Worm (Caenorhabditis elegans) whole organism, L3 larva: ENCODE data around the gene R10F2.5.

Experiments
- ama-1 ChIP-seq: fragments of 150-350 bp; optimal IDR thresholded peaks from 2 replicates; lab custom pipeline; 2018
- ceh-82 ChIP-seq: fragments of 150-350 bp; optimal IDR thresholded peaks from 2 replicates; lab custom pipeline; 2014; ENCODE audit warnings: missing biosample characterization, missing genetic modification characterization
- ceh-9 ChIP-seq: sonication (generic microtip); optimal IDR thresholded peaks from 2 replicates; lab custom pipeline; 2018; ENCODE audit warnings: missing biosample characterization, missing genetic modification characterization
- fkh-10 ChIP-seq: sonication (generic microtip); optimal IDR thresholded peaks from 2 replicates; lab custom pipeline; 2017; ENCODE audit warnings: missing biosample characterization, missing genetic modification reagents, missing genetic modification characterization
- hmg-11 ChIP-seq: sonication (generic microtip); optimal IDR thresholded peaks from 2 replicates; lab custom pipeline; 2016; ENCODE audit warnings: missing genetic modification characterization, missing compliant biosample characterization
- nhr-11 ChIP-seq: fragments of 150-350 bp; optimal IDR thresholded peaks from 2 replicates; lab custom pipeline; 2014; ENCODE audit warnings: missing biosample characterization, missing genetic modification characterization
- nhr-237 ChIP-seq: fragments of 150-350 bp; optimal IDR thresholded peaks from 2 replicates; lab custom pipeline; 2014; ENCODE audit warnings: missing biosample characterization, missing genetic modification characterization
- nhr-76 ChIP-seq: fragments of 150-350 bp; sonication (generic microtip); optimal IDR thresholded peaks from 5 replicates; lab custom pipeline; 2014; ENCODE audit warnings: missing biosample characterization, missing genetic modification characterization
- skn-1 ChIP-seq: fragments of 150-350 bp; optimal IDR thresholded peaks from 2 replicates; lab custom pipeline; 2014; ENCODE audit warnings: missing biosample characterization, missing genetic modification characterization
- unc-62 ChIP-seq: fragments of 150-350 bp; sonication (generic microtip); optimal IDR thresholded peaks from 4 replicates; lab custom pipeline; 2014; ENCODE audit warnings: missing biosample characterization, missing genetic modification reagents, missing genetic modification characterization
- ztf-11 ChIP-seq: fragments of 150-350 bp; optimal IDR thresholded peaks from 2 replicates; lab custom pipeline; 2014; ENCODE audit warnings: missing biosample characterization, missing genetic modification characterization

ce11 chrIII:2918655-2919054 lies 5.9 kb downstream of the R10F2.5 start:
- TF ChIP-seq nhr-11 (tag; lab: Kevin White, UChicago) (no peak), unc-62 (GFP tag; lab: Kevin White, UChicago) (no peak), ztf-11 (tag; lab: Kevin White, UChicago) (no peak), skn-1 (no peak), nhr-76 (tag; lab: Kevin White, UChicago) (no peak), ceh-82 (tag; lab: Kevin White, UChicago) (no peak), nhr-237 (tag; lab: Kevin White, UChicago) (no peak), hmg-11 (tag; lab: Kevin White, UChicago) (no peak), ceh-9 (no peak), fkh-10 (no peak), ama-1 (no peak)
